Worm (Caenorhabditis elegans): ENCODE measurements around the gene pygl-1.
"Not testable (repeated sequence)": the region's sequence is repeated elsewhere in the genome, so short reads cannot be mapped to it uniquely, and the experiment has no call there.

The pygl-1 gene

DNA sequence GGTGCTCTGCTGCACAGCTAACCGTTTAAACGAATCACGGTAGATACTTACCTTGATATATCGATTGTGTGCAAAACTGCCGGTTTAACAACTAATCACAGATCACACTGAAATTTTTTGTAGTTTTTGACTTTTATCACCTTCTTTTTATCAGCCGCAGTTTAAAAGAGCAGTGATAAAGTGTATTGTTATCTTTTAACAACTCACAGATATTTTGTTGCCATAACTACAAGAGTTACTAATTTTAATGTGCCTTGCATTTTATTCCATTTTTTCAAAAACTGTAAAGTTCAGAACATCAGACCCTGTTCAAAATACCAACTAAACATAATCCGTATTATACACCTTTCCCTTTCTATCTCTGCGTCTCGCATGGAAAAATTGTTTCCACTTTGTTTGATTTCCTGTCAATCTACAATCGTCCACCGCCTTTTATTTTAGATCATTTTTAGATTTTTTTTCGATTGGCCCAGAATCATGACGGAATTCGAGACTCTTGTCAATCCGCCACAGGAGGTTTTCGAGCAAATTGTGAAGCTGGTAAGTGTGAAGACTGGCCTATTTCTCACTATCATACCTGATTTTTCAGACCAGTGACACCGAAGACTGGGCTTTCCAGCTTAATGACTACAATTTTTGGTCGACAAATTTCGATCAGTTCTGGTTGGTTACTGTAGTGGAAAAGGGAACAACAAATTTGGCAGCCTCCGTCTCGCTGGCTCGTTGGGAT, 25.9 kb upstream of the pygl-1 start, which contains the start of gene T24A6.20:
TSS of gene T24A6.20 (plus strand) at position 395 of the 730 bp plus-strand sequence.
- TF ChIP-seq elt-2 (tag; optimal IDR thresholded peaks at IDR 0.05) (peak; percentile 78), pqm-1 (tag; optimal IDR thresholded peaks at IDR 0.05) (peak; percentile 17), ceh-9 (tag; optimal IDR thresholded peaks at IDR 0.05) (no peak)

ce11 chrV:3554869-3555268, 24.0 kb upstream of the pygl-1 start, which contains the start of gene grl-29:
Gene grl-29, minus strand, starts transcription at chrV:3555236.
- TF ChIP-seq aly-2 (tag; optimal IDR thresholded peaks at IDR 0.05) (no peak), nhr-237 (tag; optimal IDR thresholded peaks at IDR 0.05) (no peak), nhr-43 (tag; optimal IDR thresholded peaks at IDR 0.05; ENCODE audit: poor library complexity, severe bottlenecking) (no peak), nhr-77 (tag; optimal IDR thresholded peaks at IDR 0.05) (no peak), ZK546.5 (tag; optimal IDR thresholded peaks at IDR 0.05) (no peak), daf-12 (tag; optimal IDR thresholded peaks at IDR 0.05) (no peak), pqm-1 (tag; optimal IDR thresholded peaks at IDR 0.05) (no peak), lsy-12 (tag; optimal IDR thresholded peaks at IDR 0.05) (no peak), pha-4 (tag; optimal IDR thresholded peaks at IDR 0.05) (no peak), lin-15B (tag; optimal IDR thresholded peaks at IDR 0.05) (no peak), fkh-2 (tag; optimal IDR thresholded peaks at IDR 0.05) (no peak), ceh-28 (tag; optimal IDR thresholded peaks at IDR 0.05) (no peak)

DNA sequence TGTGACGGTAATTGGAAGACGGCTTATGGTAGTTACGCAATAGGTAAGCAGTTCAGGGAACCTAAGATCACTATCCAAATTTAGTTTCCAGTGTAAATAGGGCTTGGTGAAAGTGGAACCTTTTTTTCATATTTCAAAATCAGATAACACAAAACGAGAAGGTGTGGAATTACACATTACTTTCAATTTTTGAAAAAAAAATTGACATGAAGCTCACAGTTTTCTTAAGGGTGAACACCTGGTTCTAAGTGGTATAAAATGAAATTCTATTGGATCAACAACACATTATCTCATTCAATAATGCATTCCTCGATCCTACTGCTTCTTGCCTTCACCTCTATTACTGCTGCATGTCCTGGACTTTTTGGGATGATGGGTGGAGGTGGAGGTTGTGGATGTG, 22.8 kb upstream of the pygl-1 start, which contains the start of gene grl-30:
TSS of gene grl-30 (plus strand) at position 301 of the 400 bp plus-strand sequence.
- no peak for TF ChIP-seq ceh-82 (tag; optimal IDR thresholded peaks at IDR 0.05)
- no peak for TF ChIP-seq lin-15B (tag; optimal IDR thresholded peaks at IDR 0.05)

DNA sequence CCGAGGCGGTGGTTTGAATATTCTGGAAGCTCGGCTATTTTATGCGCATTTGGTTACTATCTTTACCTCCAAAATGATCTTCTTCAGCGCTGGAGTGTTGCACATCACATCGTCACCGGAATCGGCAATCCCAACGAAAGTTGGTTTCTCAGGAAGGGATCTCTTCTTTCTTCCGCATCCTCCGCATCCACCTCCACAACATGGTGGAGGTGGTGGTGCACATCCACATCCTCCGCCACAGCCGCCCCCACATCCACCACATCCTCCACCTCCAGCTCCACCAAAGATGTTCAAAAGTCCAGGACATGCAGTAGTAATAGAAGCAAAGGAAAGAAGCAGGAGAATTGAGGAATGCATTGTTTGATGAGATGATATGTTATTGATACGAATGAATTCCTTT, 21.4 kb upstream of the pygl-1 start, which contains the start of gene grl-31:
TSS of gene grl-31 (minus strand) at position 357 of the 400 bp plus-strand sequence.
- TF ChIP-seq fkh-10 (GFP tag; optimal IDR thresholded peaks at IDR 0.05) (no peak), nhr-12 (tag; optimal IDR thresholded peaks at IDR 0.05) (no peak), elt-2 (tag; optimal IDR thresholded peaks at IDR 0.05) (no peak), tbx-2 (tag; optimal IDR thresholded peaks at IDR 0.05) (no peak), egl-27 (tag; optimal IDR thresholded peaks at IDR 0.05) (no peak), nfya-1 (tag; optimal IDR thresholded peaks at IDR 0.05; ENCODE audit: insufficient read depth) (no peak), fkh-2 (tag; optimal IDR thresholded peaks at IDR 0.05) (no peak)

ce11 chrV:3558744-3559143, 20.1 kb upstream of the pygl-1 start, which contains the start of gene T24A6.1:
Gene T24A6.1, plus strand, starts transcription at chrV:3559044.
- TF ChIP-seq ztf-11, elt-1, lin-39 (tag; optimal IDR thresholded peaks at IDR 0.05): not testable (repeated sequence)

- TF ChIP-seq pqm-1, hmg-11, egl-5 (tag; optimal IDR thresholded peaks at IDR 0.05): not testable (repeated sequence)
Observed at ce11 chrV:3562824-3563223, 16.0 kb upstream of the pygl-1 start, which contains the start of gene T24A6.16. Gene T24A6.16, minus strand, starts transcription at chrV:3562924.

ce11 chrV:3564335-3564734, 14.5 kb upstream of the pygl-1 start, which contains the start of gene T24A6.17:
Gene T24A6.17, minus strand, starts transcription at chrV:3564435.
- not testable (repeated sequence) for TF ChIP-seq nhr-11 (tag; optimal IDR thresholded peaks at IDR 0.05); aly-2 (tag; optimal IDR thresholded peaks at IDR 0.05); nhr-43 (tag; optimal IDR thresholded peaks at IDR 0.05; ENCODE audit: poor library complexity, severe bottlenecking)

DNA sequence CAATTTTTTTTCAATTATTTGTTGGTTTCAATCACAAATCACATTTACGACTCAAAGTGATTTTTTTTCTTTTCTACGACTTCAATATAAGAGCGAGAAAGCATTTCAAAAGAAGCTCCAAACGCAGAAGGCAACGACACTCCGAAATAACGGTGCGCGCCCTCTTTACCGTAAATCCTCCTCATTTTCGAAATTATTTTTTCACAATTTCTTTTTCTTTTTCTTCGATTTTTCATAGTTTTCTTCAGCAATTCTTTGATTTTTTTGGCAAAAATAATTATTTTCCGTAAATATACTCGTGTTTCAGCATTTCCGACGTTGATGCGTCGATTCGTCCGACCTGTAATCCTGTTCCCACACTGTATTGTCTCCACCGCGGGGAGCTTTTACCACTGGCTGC, 8.1 kb upstream of the pygl-1 start, which contains the start of gene F40C5.2:
TSS of gene F40C5.2 (plus strand) at position 301 of the 400 bp plus-strand sequence.
- not testable (repeated sequence) for TF ChIP-seq eor-1, snpc-4, tbx-2 (tag; optimal IDR thresholded peaks at IDR 0.05)
